Worm (Caenorhabditis elegans) whole organism, L2 larva: ENCODE results near the gene F57C2.5.

Source experiments
- C34F6.9 ChIP-seq: fragments of 150-350 bp; optimal IDR thresholded peaks from 2 replicates; lab custom pipeline; 2014; ENCODE audit warnings: missing biosample characterization, missing genetic modification characterization
- F13H6.1 ChIP-seq: sonication (generic microtip); optimal IDR thresholded peaks from 2 replicates; lab custom pipeline; 2016; ENCODE audit warnings: missing genetic modification characterization, missing compliant biosample characterization
- R02D3.7 ChIP-seq: fragments of 150-350 bp; optimal IDR thresholded peaks from 2 replicates; lab custom pipeline; 2014; ENCODE audit warnings: missing biosample characterization, missing genetic modification characterization
- Y55F3AM.14 ChIP-seq: fragments of 200-800 bp; sonication (Bioruptor generic); optimal IDR thresholded peaks from 2 replicates; lab custom pipeline; 2018; ENCODE audit warnings: mild to moderate bottlenecking, missing genetic modification characterization, missing compliant biosample characterization
- ZK546.5 ChIP-seq: sonication (generic microtip); optimal IDR thresholded peaks from 2 replicates; lab custom pipeline; 2017; ENCODE audit warnings: missing biosample characterization, missing genetic modification characterization
- crh-2 ChIP-seq: sonication (generic microtip); optimal IDR thresholded peaks from 2 replicates; lab custom pipeline; 2017; ENCODE audit warnings: missing biosample characterization, missing genetic modification characterization
- egl-27 ChIP-seq: sonication (generic microtip); optimal IDR thresholded peaks from 3 replicates; lab custom pipeline; 2017; ENCODE audit warnings: missing biosample characterization, missing genetic modification reagents, missing genetic modification characterization
- elt-1 ChIP-seq: fragments of 150-350 bp; optimal IDR thresholded peaks from 2 replicates; lab custom pipeline; 2014; ENCODE audit warnings: missing biosample characterization, missing genetic modification characterization
- elt-3 ChIP-seq: sonication (generic microtip); optimal IDR thresholded peaks from 2 replicates; lab custom pipeline; 2017; ENCODE audit warnings: missing biosample characterization, missing genetic modification characterization
- fos-1 ChIP-seq: fragments of 150-350 bp; optimal IDR thresholded peaks from 2 replicates; lab custom pipeline; 2014; ENCODE audit warnings: missing biosample characterization, missing genetic modification characterization
- gmeb-1 ChIP-seq: fragments of 150-350 bp; optimal IDR thresholded peaks from 2 replicates; lab custom pipeline; 2014; ENCODE audit warnings: missing biosample characterization, missing genetic modification characterization
- lin-13 ChIP-seq: fragments of 150-350 bp; optimal IDR thresholded peaks from 2 replicates; lab custom pipeline; 2014; ENCODE audit warnings: missing biosample characterization, missing genetic modification reagents, missing genetic modification characterization
- lsy-2 ChIP-seq, 2 experiments: fragments of 150-350 bp in 1 of 2; sonication (generic microtip) in 1 of 2; optimal IDR thresholded peaks; 2 replicates each; lab custom pipeline; 2014 to 2017; ENCODE audit warnings: missing biosample characterization in 2 of 2, missing genetic modification characterization in 2 of 2
- mab-5 ChIP-seq: fragments of 150-350 bp; optimal IDR thresholded peaks from 2 replicates; lab custom pipeline; 2014; ENCODE audit warnings: missing biosample characterization, missing genetic modification characterization
- mbf-1 ChIP-seq: sonication (generic microtip); optimal IDR thresholded peaks from 2 replicates; lab custom pipeline; 2017; ENCODE audit warnings: missing biosample characterization, missing genetic modification characterization
- mdl-1 ChIP-seq, 2 experiments: fragments of 150-350 bp in 1 of 2; sonication (generic microtip) in 1 of 2; optimal IDR thresholded peaks; 2 replicates each; lab custom pipeline; 2017; ENCODE audit warnings: missing biosample characterization in 2 of 2, missing genetic modification characterization in 2 of 2
- nhr-10 ChIP-seq: sonication (generic microtip); optimal IDR thresholded peaks from 2 replicates; lab custom pipeline; 2017; ENCODE audit warnings: missing biosample characterization, missing genetic modification characterization
- nhr-12 ChIP-seq: fragments of 150-350 bp; optimal IDR thresholded peaks from 2 replicates; lab custom pipeline; 2014; ENCODE audit warnings: missing biosample characterization, missing genetic modification characterization
- nhr-129 ChIP-seq: fragments of 150-350 bp; optimal IDR thresholded peaks from 2 replicates; lab custom pipeline; 2014; ENCODE audit warnings: missing biosample characterization, missing genetic modification characterization
- nhr-21 ChIP-seq: fragments of 150-350 bp; optimal IDR thresholded peaks from 2 replicates; lab custom pipeline; 2014; ENCODE audit warnings: missing biosample characterization, missing genetic modification characterization
- nhr-23 ChIP-seq: fragments of 150-350 bp; optimal IDR thresholded peaks from 2 replicates; lab custom pipeline; 2014; ENCODE audit warnings: missing biosample characterization, missing genetic modification reagents, missing genetic modification characterization
- nhr-237 ChIP-seq: fragments of 150-350 bp; optimal IDR thresholded peaks from 2 replicates; lab custom pipeline; 2014; ENCODE audit warnings: missing biosample characterization, missing genetic modification characterization
- nhr-25 ChIP-seq: fragments of 150-350 bp; sonication (generic microtip); optimal IDR thresholded peaks from 3 replicates; lab custom pipeline; 2014; ENCODE audit warnings: missing biosample characterization, missing genetic modification characterization
- nhr-6 ChIP-seq: fragments of 150-350 bp; optimal IDR thresholded peaks from 2 replicates; lab custom pipeline; 2014; ENCODE audit warnings: missing biosample characterization, missing genetic modification characterization
- nhr-77 ChIP-seq: fragments of 150-350 bp; optimal IDR thresholded peaks from 2 replicates; lab custom pipeline; 2014; ENCODE audit warnings: missing biosample characterization, missing genetic modification characterization
- sem-4 ChIP-seq: fragments of 150-350 bp; optimal IDR thresholded peaks from 2 replicates; lab custom pipeline; 2014; ENCODE audit warnings: missing biosample characterization, missing genetic modification reagents, missing genetic modification characterization
- sma-3 ChIP-seq: sonication (generic microtip); optimal IDR thresholded peaks from 2 replicates; lab custom pipeline; 2016; ENCODE audit warnings: missing genetic modification reagents, missing genetic modification characterization, missing compliant biosample characterization
- snpc-4 ChIP-seq: fragments of 150-350 bp; optimal IDR thresholded peaks from 2 replicates; lab custom pipeline; 2014; ENCODE audit warnings: missing biosample characterization, missing genetic modification characterization
- unc-55 ChIP-seq: fragments of 150-350 bp; sonication (generic microtip); optimal IDR thresholded peaks from 3 replicates; lab custom pipeline; 2014; ENCODE audit warnings: missing biosample characterization, missing genetic modification reagents, missing genetic modification characterization
- zag-1 ChIP-seq: fragments of 150-350 bp; optimal IDR thresholded peaks from 2 replicates; lab custom pipeline; 2014; ENCODE audit warnings: missing biosample characterization, missing genetic modification characterization
- ztf-11 ChIP-seq: sonication (generic microtip); optimal IDR thresholded peaks from 2 replicates; lab custom pipeline; 2017; ENCODE audit warnings: missing biosample characterization, missing genetic modification characterization
- ztf-4 ChIP-seq: fragments of 150-350 bp; optimal IDR thresholded peaks from 2 replicates; lab custom pipeline; 2014; ENCODE audit warnings: missing biosample characterization, missing genetic modification characterization

F57C2.5 gene

ce11 chrII:14563766-14564370, 35.8 kb upstream of the F57C2.5 start:
- TF ChIP-seq unc-55 (GFP tag; lab: Kevin White, UChicago) (peak; percentile 23), lsy-2 (tag; optimal IDR thresholded peaks at IDR 0.05; lab: Kevin White, UChicago) (peak; percentile 16 to 93), sma-3 (GFP tag; lab: Kevin White, UChicago) (peak; percentile 27)

DNA sequence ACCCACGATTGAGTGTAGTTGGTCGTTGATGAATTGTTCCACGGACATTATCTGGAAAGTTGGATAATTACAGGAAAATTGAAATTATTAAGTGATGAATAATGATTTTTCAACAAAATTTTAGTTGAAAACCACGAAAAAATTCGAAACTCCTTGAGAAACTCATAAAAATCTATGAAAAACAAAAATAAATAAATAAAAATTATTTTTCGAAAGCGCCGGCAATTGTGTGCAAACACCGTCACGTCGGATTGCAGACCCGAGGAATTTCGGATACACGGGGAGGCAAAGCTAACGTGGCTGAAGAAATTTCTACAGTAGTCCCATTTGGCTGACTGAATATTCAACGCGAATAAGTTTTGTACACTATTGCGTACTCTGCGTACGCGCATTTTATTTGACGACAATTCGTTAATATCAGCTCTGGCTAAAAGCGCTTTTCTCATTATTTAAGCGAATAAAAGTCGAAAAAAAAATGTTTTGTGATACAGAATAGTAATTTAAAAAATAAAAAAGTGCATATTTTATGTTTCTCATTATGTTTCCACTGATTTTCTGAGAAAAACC, 33.6 kb upstream of the F57C2.5 start, which contains the start of gene mog-4:
TSS of gene mog-4 (minus strand) at position 51 of the 567 bp plus-strand sequence.
- peak; percentile 87 for TF ChIP-seq Y55F3AM.14
- peak; percentile 81 for TF ChIP-seq gmeb-1
- peak; percentile 60 for TF ChIP-seq snpc-4
- peak; percentile 21 for TF ChIP-seq R02D3.7 (tag; lab: Kevin White, UChicago)
- peak; percentile 69 for TF ChIP-seq nhr-129
- TF ChIP-seq mab-5 (tag; lab: Kevin White, UChicago), result peak; percentile 67
- peak; percentile 87 for TF ChIP-seq nhr-25 (tag; lab: Kevin White, UChicago)
- TF ChIP-seq fos-1 (tag; lab: Kevin White, UChicago), result peak; percentile 81
- peak; percentile 92 for TF ChIP-seq nhr-77
- TF ChIP-seq zag-1, result peak; percentile 56
- TF ChIP-seq unc-55 (GFP tag; lab: Kevin White, UChicago), result peak; percentile 84
- TF ChIP-seq nhr-6 (tag; lab: Kevin White, UChicago), result peak; percentile 73
- TF ChIP-seq sem-4 (tag; lab: Kevin White, UChicago), result peak; percentile 17
- peak; percentile 87 for TF ChIP-seq crh-2 (tag; lab: Kevin White, UChicago)
- TF ChIP-seq lsy-2 (tag; optimal IDR thresholded peaks at IDR 0.05; lab: Kevin White, UChicago), result peak; percentile 96 to 99
- TF ChIP-seq F13H6.1, result peak; percentile 94
- TF ChIP-seq ZK546.5, result peak; percentile 74
- peak; percentile 46 for TF ChIP-seq ztf-4 (tag; lab: Kevin White, UChicago)
- peak; percentile 91 for TF ChIP-seq nhr-21 (tag; lab: Kevin White, UChicago)
- peak in 1 of 2 experiments; percentile 80 for TF ChIP-seq mdl-1 (tag; optimal IDR thresholded peaks at IDR 0.05; lab: Kevin White, UChicago)
- TF ChIP-seq lin-13, result peak; percentile 92
- TF ChIP-seq C34F6.9 (tag; lab: Kevin White, UChicago), result peak; percentile 85
- peak; percentile 99 for TF ChIP-seq sma-3 (GFP tag; lab: Kevin White, UChicago)
- TF ChIP-seq nhr-237 (tag; lab: Kevin White, UChicago), result peak; percentile 67

DNA sequence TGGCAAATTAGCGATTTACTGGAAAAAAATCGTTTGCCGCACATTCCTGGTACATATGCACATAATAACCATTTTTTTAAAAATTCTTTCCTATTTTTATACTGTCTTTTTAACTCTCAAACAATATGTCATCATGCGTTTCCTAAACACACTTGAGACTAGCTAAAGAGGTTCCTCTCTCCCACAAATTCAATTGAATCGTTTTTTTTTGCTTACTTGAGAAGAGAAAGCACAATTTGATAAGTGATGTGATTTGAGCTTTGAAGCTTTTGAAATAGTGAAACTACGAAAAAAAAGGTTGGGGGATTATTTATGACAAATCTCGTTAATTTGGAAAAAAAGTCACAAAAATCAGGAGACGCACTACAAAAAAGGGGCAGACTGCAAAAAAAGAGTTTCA, 27.0 kb upstream of the F57C2.5 start:
- TF ChIP-seq nhr-10 (tag; lab: Kevin White, UChicago) (no peak), nhr-21 (tag; lab: Kevin White, UChicago) (no peak), nhr-23 (tag; lab: Kevin White, UChicago) (no peak)

- TF ChIP-seq zag-1, result no peak
- TF ChIP-seq nhr-23 (tag; lab: Kevin White, UChicago), result no peak
- TF ChIP-seq lsy-2 (tag; optimal IDR thresholded peaks at IDR 0.05; lab: Kevin White, UChicago), result no peak
- no peak for TF ChIP-seq unc-55 (GFP tag; lab: Kevin White, UChicago)
- TF ChIP-seq nhr-12 (tag; lab: Kevin White, UChicago), result no peak
- no peak for TF ChIP-seq elt-1 (tag; lab: Kevin White, UChicago)
- TF ChIP-seq crh-2 (tag; lab: Kevin White, UChicago), result no peak
- TF ChIP-seq egl-27 (tag; lab: Kevin White, UChicago), result no peak
Measured at ce11 chrII:14550613-14551012, 22.6 kb upstream of the F57C2.5 start, which contains the start of gene nlp-41. Gene nlp-41 (plus strand): TSS chrII:14550913.

DNA sequence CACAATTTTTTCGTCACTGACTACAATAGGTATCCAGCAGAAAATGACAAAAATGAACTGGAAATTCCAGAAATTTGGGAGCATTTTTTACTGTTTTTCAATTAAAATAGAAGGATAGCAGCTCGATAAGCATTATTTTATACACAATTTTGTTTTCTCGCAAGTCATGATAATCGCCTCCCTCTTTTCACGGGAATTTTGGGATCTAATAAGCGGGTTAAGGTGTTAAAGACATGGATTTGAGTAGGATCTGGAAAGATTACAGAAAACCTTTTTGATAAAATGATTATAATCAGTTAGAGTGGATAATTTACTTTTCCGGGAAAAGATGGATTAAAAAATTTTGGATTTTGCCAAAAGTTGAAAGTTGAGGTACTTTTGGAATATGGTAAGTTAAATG, 20.7 kb upstream of the F57C2.5 start, which contains the start of gene gcy-29:
TSS of gene gcy-29 (minus strand) at position 101 of the 400 bp plus-strand sequence.
- TF ChIP-seq snpc-4 (no peak), ztf-11 (tag; lab: Kevin White, UChicago) (no peak), gmeb-1 (no peak), mab-5 (tag; lab: Kevin White, UChicago) (no peak), C34F6.9 (tag; lab: Kevin White, UChicago) (no peak), nhr-12 (tag; lab: Kevin White, UChicago) (no peak), sma-3 (GFP tag; lab: Kevin White, UChicago) (no peak), lsy-2 (tag; optimal IDR thresholded peaks at IDR 0.05; lab: Kevin White, UChicago) (no peak), mdl-1 (tag; optimal IDR thresholded peaks at IDR 0.05; lab: Kevin White, UChicago) (no peak), mbf-1 (no peak), F13H6.1 (no peak), elt-3 (no peak), nhr-6 (tag; lab: Kevin White, UChicago) (no peak)
